Worm (Caenorhabditis elegans) whole organism, L3 larva: ENCODE results near the gene ifa-1.

Source experiments
- ZK546.5 ChIP-seq: sonication (generic microtip); optimal IDR thresholded peaks from 2 replicates; lab custom pipeline; 2017; ENCODE audit warnings: missing biosample characterization, missing genetic modification characterization
- aly-2 ChIP-seq: fragments of 150-350 bp; optimal IDR thresholded peaks from 2 replicates; lab custom pipeline; 2014; ENCODE audit warnings: missing biosample characterization, missing genetic modification characterization
- fkh-2 ChIP-seq: fragments of 150-350 bp; optimal IDR thresholded peaks from 2 replicates; lab custom pipeline; 2014; ENCODE audit warnings: missing biosample characterization, missing genetic modification reagents, missing genetic modification characterization
- nhr-67 ChIP-seq: fragments of 150-350 bp; optimal IDR thresholded peaks from 2 replicates; lab custom pipeline; 2014; ENCODE audit warnings: missing biosample characterization, missing genetic modification characterization

- TF ChIP-seq nhr-67 (tag; lab: Kevin White, UChicago) (no peak), aly-2 (tag; lab: Kevin White, UChicago) (no peak), fkh-2 (no peak), ZK546.5 (tag; lab: Kevin White, UChicago) (no peak)
Observed at ce11 chrX:11245056-11245455, 25.9 kb upstream of the ifa-1 start.
